Fruit fly (Drosophila melanogaster) whole organism, wandering third instar larva: ENCODE results near the gene CG43149.

ENCODE experiments used
- Abd-B ChIP-seq: fragments of >200 bp; optimal IDR thresholded peaks from 2 replicates; lab custom pipeline; 2017; ENCODE audit warnings: missing biosample characterization, missing genetic modification characterization
- CG9705 ChIP-seq: fragments of 200-800 bp; sonication (Bioruptor generic); optimal IDR thresholded peaks from 2 replicates; lab custom pipeline; 2018; ENCODE audit warnings: missing biosample characterization, mild to moderate bottlenecking, missing genetic modification characterization
- CrebA ChIP-seq: fragments of 200-800 bp; sonication (Bioruptor generic); optimal IDR thresholded peaks from 2 replicates; lab custom pipeline; 2016; ENCODE audit warnings: missing biosample characterization, mild to moderate bottlenecking, missing genetic modification characterization, borderline replicate concordance
- HLH106 ChIP-seq: fragments of 200-800 bp; optimal IDR thresholded peaks from 3 replicates; lab custom pipeline; 2019; ENCODE audit warnings: missing biosample characterization, mild to moderate bottlenecking, missing genetic modification characterization, moderate library complexity
- Myc ChIP-seq: fragments of >200 bp; optimal IDR thresholded peaks from 2 replicates; lab custom pipeline; 2017
- OdsH ChIP-seq: fragments of 200-800 bp; sonication (Bioruptor generic); optimal IDR thresholded peaks from 2 replicates; lab custom pipeline; 2016; ENCODE audit warnings: missing biosample characterization, mild to moderate bottlenecking, missing genetic modification characterization
- br ChIP-seq: fragments of 200-800 bp; sonication (Bioruptor generic); optimal IDR thresholded peaks from 2 replicates; lab custom pipeline; 2016; ENCODE audit warnings: missing biosample characterization, missing genetic modification characterization
- dmrt93B ChIP-seq: fragments of 200-800 bp; sonication (Bioruptor generic); optimal IDR thresholded peaks from 2 replicates; lab custom pipeline; 2018; ENCODE audit warnings: missing biosample characterization, mild to moderate bottlenecking, missing genetic modification characterization
- fru ChIP-seq: fragments of 200-800 bp; sonication (Bioruptor generic); optimal IDR thresholded peaks from 3 replicates; lab custom pipeline; 2016; ENCODE audit warnings: missing biosample characterization, mild to moderate bottlenecking, missing genetic modification characterization
- h ChIP-seq: fragments of 200-800 bp; sonication (Bioruptor generic); optimal IDR thresholded peaks from 3 replicates; lab custom pipeline; 2016; ENCODE audit warnings: missing biosample characterization, mild to moderate bottlenecking, missing genetic modification characterization
- lola ChIP-seq: fragments of >200 bp; optimal IDR thresholded peaks from 2 replicates; lab custom pipeline; 2017; ENCODE audit warnings: missing biosample characterization, missing genetic modification characterization
- pan ChIP-seq: fragments of >200 bp; optimal IDR thresholded peaks from 2 replicates; lab custom pipeline; 2017
- psq ChIP-seq: fragments of 200-800 bp; sonication (Bioruptor generic); optimal IDR thresholded peaks from 3 replicates; lab custom pipeline; 2017; ENCODE audit warnings: missing biosample characterization, mild to moderate bottlenecking, missing genetic modification characterization, moderate library complexity
- sv ChIP-seq: fragments of 200-800 bp; sonication (Bioruptor generic); optimal IDR thresholded peaks from 3 replicates; lab custom pipeline; 2016; ENCODE audit warnings: missing biosample characterization, missing genetic modification characterization

- TF ChIP-seq psq (GFP tag; lab: Kevin White, UChicago): no peak
- TF ChIP-seq CrebA: no peak
- no peak for TF ChIP-seq Myc (lab: Kevin White, UChicago)
- no peak for TF ChIP-seq sv (GFP tag; lab: Kevin White, UChicago)
- TF ChIP-seq pan (lab: Kevin White, UChicago): no peak
- no peak for TF ChIP-seq dmrt93B (GFP tag; lab: Kevin White, UChicago)
- no peak for TF ChIP-seq OdsH
- TF ChIP-seq fru (GFP tag; lab: Kevin White, UChicago): no peak
- no peak for TF ChIP-seq HLH106 (tag; lab: Kevin White, UChicago)
- no peak for TF ChIP-seq lola
- no peak for TF ChIP-seq h (GFP tag; lab: Kevin White, UChicago)
- TF ChIP-seq CG9705 (GFP tag; lab: Kevin White, UChicago): no peak
- TF ChIP-seq Abd-B (GFP tag; lab: Kevin White, UChicago): no peak
- no peak for TF ChIP-seq br (GFP tag; lab: Kevin White, UChicago)
These were observed 36.3 kb upstream of the CG43149 start for dm6 chr3L:90885-91284.
